Worm (Caenorhabditis elegans): ENCODE data around the gene C11E4.8.

ce11 chrX:9640902-9641301, 20.7 kb downstream of the C11E4.8 start:
- TF ChIP-seq ama-1 (optimal IDR thresholded peaks at IDR 0.05) (no peak), flt-1 (GFP tag; IDR thresholded peaks at IDR 0.05) (no peak), pes-1 (GFP tag; IDR thresholded peaks at IDR 0.05) (no peak), B0310.2 (tag; optimal IDR thresholded peaks at IDR 0.05) (no peak), tbx-37 (GFP tag; conservative IDR thresholded peaks at IDR 0.05) (no peak), hmbx-1 (tag; optimal IDR thresholded peaks at IDR 0.05) (no peak), F13C5.2 (tag; optimal IDR thresholded peaks at IDR 0.05) (no peak)

All from whole organism, early embryonic.